Worm (Caenorhabditis elegans) whole organism, dauer: ENCODE results near the gene ttr-37.

Experiments
- unc-62 ChIP-seq: sonication (generic microtip); optimal IDR thresholded peaks from 2 replicates; lab custom pipeline; 2017; ENCODE audit warnings: missing biosample characterization, missing genetic modification reagents, missing genetic modification characterization

The ttr-37 gene

ce11 chrX:1321044-1321443 is 15.9 kb downstream of the ttr-37 start, which contains the start of gene pdk-1:
Gene pdk-1, plus strand, starts transcription at chrX:1321344.
- TF ChIP-seq unc-62 (GFP tag; lab: Kevin White, UChicago), result no peak

- TF ChIP-seq unc-62 (GFP tag; lab: Kevin White, UChicago), result no peak
Measured at ce11 chrX:1319708-1320107, 17.3 kb downstream of the ttr-37 start.

- TF ChIP-seq unc-62 (GFP tag; lab: Kevin White, UChicago), result no peak
Measured at ce11 chrX:1311577-1311976, 25.4 kb downstream of the ttr-37 start.

DNA sequence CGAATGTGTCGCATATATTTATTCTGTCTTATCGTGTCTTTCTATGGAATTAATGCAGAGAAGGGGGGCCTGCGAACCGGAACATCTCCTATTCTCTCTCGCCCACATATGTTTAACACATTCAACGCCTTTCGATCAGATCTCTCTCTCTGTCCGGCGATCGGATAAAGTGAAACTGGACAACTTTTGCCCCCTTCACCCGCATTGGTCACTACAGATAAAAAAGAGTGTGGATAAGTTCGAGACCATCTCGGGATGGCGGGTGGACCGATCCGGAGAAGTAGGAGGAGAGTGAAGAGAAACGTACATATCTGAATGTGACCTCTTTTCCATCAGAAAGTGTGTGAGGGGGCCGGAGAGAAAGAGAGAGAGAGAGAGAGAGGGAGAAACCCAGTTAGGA is 25.9 kb downstream of the ttr-37 start, which contains the start of gene H42K12.3:
Gene H42K12.3, plus strand, starts transcription at position 308 of the 400 bp plus-strand sequence.
- no peak for TF ChIP-seq unc-62 (GFP tag; lab: Kevin White, UChicago)

ce11 chrX:1309446-1309845 is 27.5 kb downstream of the ttr-37 start:
- no peak for TF ChIP-seq unc-62 (GFP tag; lab: Kevin White, UChicago)

- TF ChIP-seq unc-62 (GFP tag; lab: Kevin White, UChicago), result no peak
Measured at ce11 chrX:1302267-1302666, 34.7 kb downstream of the ttr-37 start.

- TF ChIP-seq unc-62 (GFP tag; lab: Kevin White, UChicago), result no peak
Measured at ce11 chrX:1299849-1300248, 37.1 kb downstream of the ttr-37 start, which contains the start of gene inso-1. Gene inso-1, plus strand, starts transcription at chrX:1300149.

DNA sequence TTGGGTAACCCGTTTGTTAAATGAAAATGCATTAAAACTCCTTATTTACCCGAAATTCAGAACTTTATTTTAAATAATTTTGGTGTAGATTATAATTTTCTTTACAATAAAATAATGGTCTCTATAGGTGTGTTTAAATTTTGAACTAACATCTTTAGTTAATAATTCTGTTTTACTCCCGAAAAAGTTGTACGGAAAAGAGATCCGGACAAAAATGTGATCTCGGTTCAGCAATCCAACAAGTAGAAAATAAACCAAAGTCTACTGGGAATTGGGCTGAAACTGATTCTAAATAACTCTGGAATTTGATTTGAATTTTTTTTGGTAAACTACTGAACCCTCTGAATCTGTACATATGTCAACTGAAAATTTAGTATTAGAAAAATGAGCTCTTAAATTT is 41.3 kb downstream of the ttr-37 start:
- no peak for TF ChIP-seq unc-62 (GFP tag; lab: Kevin White, UChicago)

DNA sequence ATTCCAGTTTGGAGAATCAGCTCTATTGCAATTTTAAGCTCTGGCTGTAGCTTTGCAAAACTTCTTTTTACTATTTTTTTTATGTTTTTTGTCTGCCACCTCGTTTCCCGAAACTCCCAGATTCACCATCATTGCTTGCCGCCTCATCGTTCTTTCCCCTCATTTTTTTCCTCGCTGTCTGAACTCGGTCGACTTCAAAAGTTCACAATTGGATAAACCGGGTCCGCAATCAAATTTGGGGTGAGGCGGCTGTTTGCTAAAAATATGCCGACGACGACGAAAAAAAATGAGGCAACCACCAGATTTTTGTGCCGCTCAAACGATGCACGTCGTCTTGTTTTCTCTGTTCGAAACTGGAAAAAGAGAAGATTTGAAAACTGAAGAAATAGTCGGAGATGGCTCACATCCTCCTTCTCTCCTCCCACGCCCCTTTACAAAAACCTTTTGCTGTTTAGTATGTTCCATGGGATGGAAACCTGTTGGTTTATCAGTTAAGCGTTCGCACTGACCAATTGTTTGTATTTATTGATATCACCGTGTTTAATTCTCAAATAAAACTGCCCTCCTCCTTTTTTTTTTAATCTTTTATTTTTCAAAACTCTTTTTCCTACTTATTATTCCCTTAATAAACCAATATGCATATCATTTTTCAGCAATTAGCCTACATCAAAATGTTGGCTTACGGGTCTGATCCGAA is 42.2 kb downstream of the ttr-37 start, which contains the start of gene dop-4:
Gene dop-4, plus strand, starts transcription at position 647 of the 697 bp plus-strand sequence.
- no peak for TF ChIP-seq unc-62 (GFP tag; lab: Kevin White, UChicago)

ce11 chrX:1293471-1293870 is 43.5 kb downstream of the ttr-37 start:
- TF ChIP-seq unc-62 (GFP tag; lab: Kevin White, UChicago), result no peak

DNA sequence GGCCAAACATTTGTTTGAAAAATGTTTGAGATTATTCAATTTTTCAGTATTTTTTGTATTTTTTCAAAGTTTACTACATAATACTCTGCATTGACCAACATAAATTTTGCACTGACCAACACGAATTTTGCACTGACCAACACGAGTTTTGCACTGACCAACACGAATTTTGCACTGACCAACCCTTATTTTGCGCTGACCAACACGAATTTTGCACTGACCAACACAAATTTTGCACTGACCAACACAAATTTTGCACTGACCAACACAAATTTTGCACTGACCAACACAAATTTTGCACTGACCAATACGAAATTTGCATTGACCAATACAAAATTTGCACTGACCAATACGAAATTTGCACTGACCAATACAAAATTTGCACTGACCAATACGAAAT is 44.1 kb downstream of the ttr-37 start:
- no peak for TF ChIP-seq unc-62 (GFP tag; lab: Kevin White, UChicago)
